Fruit fly (Drosophila melanogaster): Measurements from ENCODE around the gene gwl.

Gene gwl

DNA sequence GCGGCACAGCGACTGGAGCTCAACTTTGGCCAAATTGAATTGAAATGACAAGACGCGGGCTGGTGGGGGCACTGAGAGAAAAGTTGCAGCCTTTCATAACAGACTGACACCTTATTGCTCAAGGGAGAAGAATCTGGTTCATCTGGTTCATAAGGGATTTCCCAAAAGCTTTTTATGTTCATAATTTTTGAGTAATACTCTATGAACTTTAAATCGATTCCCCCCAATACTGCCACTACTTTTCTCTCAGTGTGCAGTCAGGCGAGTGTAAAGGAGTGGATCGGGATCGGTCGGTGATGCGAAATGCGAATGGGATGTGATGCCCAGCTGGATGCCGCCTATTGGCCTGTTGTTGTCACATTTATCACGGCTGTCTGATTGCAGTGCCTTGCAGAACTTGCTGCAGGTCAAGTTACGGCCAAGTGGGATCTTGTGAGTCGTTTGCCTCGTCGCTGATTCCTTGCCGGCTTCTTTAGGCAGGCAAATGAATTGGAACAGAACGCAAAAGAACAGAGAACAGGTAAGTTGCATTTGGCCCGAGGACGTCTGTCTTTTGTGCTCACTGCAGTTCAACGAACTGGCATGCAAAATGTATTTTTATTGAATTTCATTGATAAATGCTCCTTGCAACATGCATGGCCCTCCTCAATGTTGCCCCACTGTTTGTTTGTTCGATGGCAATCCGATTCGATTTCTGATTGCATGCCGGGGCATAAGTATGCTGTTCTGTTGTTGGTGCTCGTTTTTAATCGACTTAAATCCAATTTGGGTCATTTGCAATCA, 42.4 kb downstream of the gwl start:
- TF ChIP-seq CG17801 (GFP tag; optimal IDR thresholded peaks at IDR 0.05; ENCODE audit: partially characterized antibody): no peak

dm6 chr3R:18790619-18791018, 44.4 kb downstream of the gwl start:
- no peak for TF ChIP-seq CG17801 (GFP tag; optimal IDR thresholded peaks at IDR 0.05; ENCODE audit: partially characterized antibody)

DNA sequence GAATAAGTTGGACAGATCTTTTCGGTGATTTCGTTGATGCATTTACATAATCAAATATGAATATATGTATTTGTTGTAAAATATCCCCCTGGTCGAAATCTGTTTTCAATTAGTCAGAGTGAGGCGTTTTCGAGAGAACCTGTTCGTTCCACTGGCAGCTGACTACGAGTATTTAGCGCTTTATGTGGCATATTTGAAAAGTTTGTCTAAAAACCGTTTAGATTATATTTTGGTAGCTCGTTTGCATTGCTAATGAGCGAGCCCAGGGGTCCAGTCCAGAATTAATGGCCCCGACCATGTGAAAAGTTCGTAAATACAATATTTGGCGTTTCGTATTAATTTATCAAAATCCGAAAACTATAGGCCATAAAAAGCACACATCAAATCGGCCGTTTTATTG, 47.9 kb downstream of the gwl start:
- TF ChIP-seq CG17801 (GFP tag; optimal IDR thresholded peaks at IDR 0.05; ENCODE audit: partially characterized antibody): no peak

dm6 chr3R:18795000-18795810, 49.0 kb downstream of the gwl start, which contains the start of gene CG7720:
CG7720 (minus strand) TSS chr3R:18795169.
- TF ChIP-seq CG17801 (GFP tag; optimal IDR thresholded peaks at IDR 0.05; ENCODE audit: partially characterized antibody): no peak

DNA sequence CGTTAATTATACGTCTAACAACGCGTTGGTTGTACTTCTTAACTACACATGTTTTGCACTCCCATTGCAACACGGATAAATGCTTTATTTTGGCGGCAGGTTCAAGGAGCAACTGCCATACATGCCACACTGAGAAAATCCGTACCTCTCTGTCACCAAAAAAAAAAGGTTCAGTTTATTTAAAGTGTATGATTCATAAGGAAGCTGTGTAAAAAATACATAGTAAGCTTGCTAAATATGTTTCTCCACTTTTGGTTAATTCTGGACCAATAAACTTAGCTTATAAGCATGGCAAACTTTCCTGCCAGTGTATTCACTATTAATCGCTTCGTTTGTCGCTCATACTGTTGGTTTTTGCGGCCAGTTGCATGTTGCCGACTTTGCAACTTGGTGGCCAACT, 50.1 kb downstream of the gwl start:
- TF ChIP-seq CG17801 (GFP tag; optimal IDR thresholded peaks at IDR 0.05; ENCODE audit: partially characterized antibody): no peak

dm6 chr3R:18798759-18799158, 52.6 kb downstream of the gwl start:
- TF ChIP-seq CG17801 (GFP tag; optimal IDR thresholded peaks at IDR 0.05; ENCODE audit: partially characterized antibody): no peak
